Fruit fly (Drosophila melanogaster) whole organism, wandering third instar larva: Measurements from ENCODE around the gene LManII.

Source experiments
- Abd-B ChIP-seq: fragments of >200 bp; optimal IDR thresholded peaks from 2 replicates; lab custom pipeline; 2017; ENCODE audit warnings: missing biosample characterization, missing genetic modification characterization
- CG9705 ChIP-seq: fragments of 200-800 bp; sonication (Bioruptor generic); optimal IDR thresholded peaks from 2 replicates; lab custom pipeline; 2018; ENCODE audit warnings: missing biosample characterization, mild to moderate bottlenecking, missing genetic modification characterization
- CrebA ChIP-seq: fragments of 200-800 bp; sonication (Bioruptor generic); optimal IDR thresholded peaks from 2 replicates; lab custom pipeline; 2016; ENCODE audit warnings: missing biosample characterization, mild to moderate bottlenecking, missing genetic modification characterization, borderline replicate concordance
- Dfd ChIP-seq: fragments of >200 bp; optimal IDR thresholded peaks from 2 replicates; lab custom pipeline; 2017; ENCODE audit warnings: missing biosample characterization, missing genetic modification characterization
- Dif ChIP-seq: fragments of 200-275, 200-300 bp; sonication (Bioruptor generic); optimal IDR thresholded peaks from 2 replicates; lab custom pipeline; 2018; ENCODE audit warnings: missing biosample characterization, missing genetic modification characterization; ENCODE audit not compliant: partially characterized antibody
- GATAd ChIP-seq: sonication (Bioruptor generic); optimal IDR thresholded peaks from 2 replicates; lab custom pipeline; 2016; ENCODE audit warnings: missing biosample characterization, missing genetic modification characterization
- HLH106 ChIP-seq: fragments of 200-800 bp; optimal IDR thresholded peaks from 3 replicates; lab custom pipeline; 2019; ENCODE audit warnings: missing biosample characterization, mild to moderate bottlenecking, missing genetic modification characterization, moderate library complexity
- Hnf4 ChIP-seq: fragments of 200-800 bp; sonication (Bioruptor generic); optimal IDR thresholded peaks from 2 replicates; lab custom pipeline; 2016; ENCODE audit warnings: missing biosample characterization, mild to moderate bottlenecking, missing genetic modification characterization
- Hr78 ChIP-seq: fragments of >200 bp; optimal IDR thresholded peaks from 2 replicates; lab custom pipeline; 2017; ENCODE audit warnings: missing biosample characterization, missing genetic modification characterization
- Hr83 ChIP-seq: fragments of 200-300 bp; sonication (Bioruptor generic); optimal IDR thresholded peaks from 2 replicates; lab custom pipeline; 2016; ENCODE audit warnings: missing biosample characterization, mild to moderate bottlenecking, missing genetic modification characterization, moderate library complexity; ENCODE audit not compliant: poor library complexity, severe bottlenecking
- Jra ChIP-seq: sonication (Bioruptor generic); optimal IDR thresholded peaks from 2 replicates; lab custom pipeline; 2016; ENCODE audit warnings: missing biosample characterization, missing genetic modification characterization
- Mio ChIP-seq: sonication (Bioruptor generic); optimal IDR thresholded peaks from 2 replicates; lab custom pipeline; 2016; ENCODE audit warnings: missing biosample characterization, missing genetic modification characterization
- Myc ChIP-seq: fragments of >200 bp; optimal IDR thresholded peaks from 2 replicates; lab custom pipeline; 2017
- N ChIP-seq: fragments of >200 bp; optimal IDR thresholded peaks from 2 replicates; lab custom pipeline; 2018; ENCODE audit warnings: missing biosample characterization, missing external identifiers, missing genetic modification characterization
- OdsH ChIP-seq: fragments of 200-800 bp; sonication (Bioruptor generic); optimal IDR thresholded peaks from 2 replicates; lab custom pipeline; 2016; ENCODE audit warnings: missing biosample characterization, mild to moderate bottlenecking, missing genetic modification characterization
- Rel ChIP-seq, 2 experiments: fragments of 200-800 bp; sonication (Bioruptor generic) in 1 of 2; optimal IDR thresholded peaks; 2 replicates in 1 of 2; 3 replicates in 1 of 2; lab custom pipeline; 2016 to 2019; ENCODE audit warnings: mild to moderate bottlenecking in 2 of 2, missing biosample characterization in 2 of 2, missing genetic modification characterization in 2 of 2, moderate library complexity in 1 of 2
- Sp1 ChIP-seq: fragments of 200-800 bp; sonication (Bioruptor generic); optimal IDR thresholded peaks from 3 replicates; lab custom pipeline; 2019; ENCODE audit warnings: missing biosample characterization, mild to moderate bottlenecking, missing genetic modification characterization, moderate library complexity
- Vsx2 ChIP-seq: fragments of 200-300, 225-300 bp; sonication (Bioruptor generic); optimal IDR thresholded peaks from 2 replicates; lab custom pipeline; 2018; ENCODE audit warnings: missing biosample characterization, missing genetic modification characterization; ENCODE audit not compliant: partially characterized antibody
- br ChIP-seq: fragments of 200-800 bp; sonication (Bioruptor generic); optimal IDR thresholded peaks from 2 replicates; lab custom pipeline; 2016; ENCODE audit warnings: missing biosample characterization, missing genetic modification characterization
- brk ChIP-seq: fragments of 200-800 bp; sonication (Bioruptor generic); optimal IDR thresholded peaks from 2 replicates; lab custom pipeline; 2016; ENCODE audit warnings: missing biosample characterization, mild to moderate bottlenecking, missing genetic modification characterization
- dl ChIP-seq, 2 experiments: fragments of 175-275, 200-275 bp in 1 of 2; fragments of 200-275 bp in 1 of 2; sonication (Bioruptor generic); optimal IDR thresholded peaks; lab custom pipeline; 2018; ENCODE audit warnings: mild to moderate bottlenecking in 2 of 2, missing biosample characterization in 2 of 2, missing genetic modification characterization in 2 of 2, moderate library complexity in 2 of 2; ENCODE audit not compliant: partially characterized antibody in 2 of 2, insufficient read depth in 1 of 2
- dmrt93B ChIP-seq: fragments of 200-800 bp; sonication (Bioruptor generic); optimal IDR thresholded peaks from 2 replicates; lab custom pipeline; 2018; ENCODE audit warnings: missing biosample characterization, mild to moderate bottlenecking, missing genetic modification characterization
- dsf ChIP-seq: sonication (Bioruptor generic); optimal IDR thresholded peaks from 2 replicates; lab custom pipeline; 2016; ENCODE audit warnings: missing biosample characterization, missing genetic modification characterization, borderline replicate concordance
- foxo ChIP-seq, 2 experiments: fragments of 200-800 bp; sonication (Bioruptor generic); optimal IDR thresholded peaks; 2 replicates in 1 of 2; 3 replicates in 1 of 2; lab custom pipeline; 2016 to 2017; ENCODE audit warnings: missing biosample characterization in 2 of 2, missing genetic modification characterization in 2 of 2
- fru ChIP-seq: fragments of 200-800 bp; sonication (Bioruptor generic); optimal IDR thresholded peaks from 3 replicates; lab custom pipeline; 2016; ENCODE audit warnings: missing biosample characterization, mild to moderate bottlenecking, missing genetic modification characterization
- h ChIP-seq: fragments of 200-800 bp; sonication (Bioruptor generic); optimal IDR thresholded peaks from 3 replicates; lab custom pipeline; 2016; ENCODE audit warnings: missing biosample characterization, mild to moderate bottlenecking, missing genetic modification characterization
- lola ChIP-seq: fragments of >200 bp; optimal IDR thresholded peaks from 2 replicates; lab custom pipeline; 2017; ENCODE audit warnings: missing biosample characterization, missing genetic modification characterization
- pan ChIP-seq: fragments of >200 bp; optimal IDR thresholded peaks from 2 replicates; lab custom pipeline; 2017
- psq ChIP-seq: fragments of 200-800 bp; sonication (Bioruptor generic); optimal IDR thresholded peaks from 3 replicates; lab custom pipeline; 2017; ENCODE audit warnings: missing biosample characterization, mild to moderate bottlenecking, missing genetic modification characterization, moderate library complexity
- rgr ChIP-seq: fragments of 200-800 bp; sonication (Bioruptor generic); optimal IDR thresholded peaks from 3 replicates; lab custom pipeline; 2016; ENCODE audit warnings: missing biosample characterization, mild to moderate bottlenecking, missing genetic modification characterization
- sage ChIP-seq: fragments of 200-800 bp; sonication (Bioruptor generic); optimal IDR thresholded peaks from 2 replicates; lab custom pipeline; 2016; ENCODE audit warnings: missing biosample characterization, mild to moderate bottlenecking, missing genetic modification characterization
- sv ChIP-seq: fragments of 200-800 bp; sonication (Bioruptor generic); optimal IDR thresholded peaks from 3 replicates; lab custom pipeline; 2016; ENCODE audit warnings: missing biosample characterization, missing genetic modification characterization
- tai ChIP-seq: sonication (Bioruptor generic); optimal IDR thresholded peaks from 2 replicates; lab custom pipeline; 2016; ENCODE audit warnings: missing biosample characterization, missing genetic modification characterization
- usp ChIP-seq: fragments of >200 bp; optimal IDR thresholded peaks from 2 replicates; lab custom pipeline; 2017; ENCODE audit warnings: missing biosample characterization, missing genetic modification characterization
- woc ChIP-seq: sonication (Bioruptor generic); optimal IDR thresholded peaks from 2 replicates; lab custom pipeline; 2016; ENCODE audit warnings: missing biosample characterization, mild to moderate bottlenecking, missing genetic modification characterization

The LManII gene

dm6 chr2L:10418981-10419380, 38.5 kb upstream of the LManII start, which contains the start of gene RfC3:
TSS of gene RfC3 (plus strand) at chr2L:10419190.
- no peak for TF ChIP-seq CrebA
- no peak for TF ChIP-seq Rel (GFP tag; optimal IDR thresholded peaks at IDR 0.05; lab: Kevin White, UChicago)
- TF ChIP-seq Rel (tag; optimal IDR thresholded peaks at IDR 0.05; lab: Kevin White, UChicago) = no peak
- TF ChIP-seq dl (GFP tag; optimal IDR thresholded peaks at IDR 0.05; lab: Kevin White, UChicago; ENCODE audit: insufficient read depth in 1 of 2, partially characterized antibody in 2 of 2) = no peak
- no peak for TF ChIP-seq Hr83 (GFP tag; lab: Kevin White, UChicago)
- TF ChIP-seq Myc (lab: Kevin White, UChicago) = no peak
- TF ChIP-seq brk (GFP tag; lab: Kevin White, UChicago) = no peak
- TF ChIP-seq dmrt93B (GFP tag; lab: Kevin White, UChicago) = no peak
- no peak for TF ChIP-seq N (GFP tag; lab: Kevin White, UChicago)
- no peak for TF ChIP-seq Vsx2 (GFP tag; lab: Kevin White, UChicago)
- TF ChIP-seq pan (lab: Kevin White, UChicago) = no peak
- no peak for TF ChIP-seq HLH106 (tag; lab: Kevin White, UChicago)
- no peak for TF ChIP-seq rgr (GFP tag; lab: Kevin White, UChicago)
- TF ChIP-seq OdsH (GFP tag; lab: Kevin White, UChicago) = no peak
- TF ChIP-seq, all 38 proteins: peak for 0

- TF ChIP-seq Hnf4 (GFP tag; lab: Kevin White, UChicago) (no peak), Hr78 (GFP tag; lab: Kevin White, UChicago) (peak; percentile 83), Rel (GFP tag; optimal IDR thresholded peaks at IDR 0.05; lab: Kevin White, UChicago) (no peak), Rel (tag; optimal IDR thresholded peaks at IDR 0.05; lab: Kevin White, UChicago) (peak; percentile 95), woc (GFP tag; lab: Kevin White, UChicago) (peak; percentile 41), N (GFP tag; lab: Kevin White, UChicago) (peak; percentile 99), foxo (GFP tag; optimal IDR thresholded peaks at IDR 0.05; lab: Kevin White, UChicago) (no peak), lola (peak; percentile 79), tai (GFP tag; lab: Kevin White, UChicago) (no peak)
These were observed 34.5 kb upstream of the LManII start, which contains the start of the genes pie and Wdfy2 for dm6 chr2L:10422643-10423606. TSS of gene pie (minus strand) at chr2L:10422780. TSS of gene Wdfy2 (plus strand) at chr2L:10423291.

dm6 chr2L:10425599-10425998, 31.9 kb upstream of the LManII start:
- TF ChIP-seq dmrt93B (GFP tag; lab: Kevin White, UChicago) (no peak), Dif (no peak), Hr78 (GFP tag; lab: Kevin White, UChicago) (no peak), fru (GFP tag; lab: Kevin White, UChicago) (no peak), Myc (lab: Kevin White, UChicago) (no peak), Hr83 (GFP tag; lab: Kevin White, UChicago) (no peak), br (GFP tag; lab: Kevin White, UChicago) (no peak), Rel (GFP tag; optimal IDR thresholded peaks at IDR 0.05; lab: Kevin White, UChicago) (no peak), Rel (tag; optimal IDR thresholded peaks at IDR 0.05; lab: Kevin White, UChicago) (no peak), sv (GFP tag; lab: Kevin White, UChicago) (no peak), CG9705 (GFP tag; lab: Kevin White, UChicago) (no peak), GATAd (no peak)

DNA sequence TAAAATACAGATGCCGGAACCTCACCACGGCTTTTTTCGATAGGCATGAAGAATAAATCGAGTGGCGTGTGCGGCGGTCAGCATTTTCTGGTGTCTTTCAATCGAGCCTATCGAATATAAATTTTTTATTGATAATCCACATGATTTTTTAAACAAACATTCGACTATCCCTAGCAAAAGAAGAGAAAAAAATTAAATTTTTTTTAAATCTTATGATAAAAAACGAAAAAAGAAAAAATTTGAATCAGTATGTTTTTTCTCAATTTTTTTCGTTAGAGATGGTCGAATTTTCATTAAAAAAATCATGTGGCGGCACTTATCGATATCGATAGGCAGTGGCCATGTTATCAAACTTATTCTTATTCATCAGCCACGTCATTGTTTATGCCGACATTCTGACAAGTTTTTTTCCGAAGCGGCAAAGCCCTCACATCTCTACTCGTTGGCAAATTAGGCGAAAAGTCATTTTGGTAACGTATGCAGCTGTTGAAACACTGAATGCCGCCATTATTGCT, 30.9 kb upstream of the LManII start, which contains the start of the genes SmB and KdelR:
Gene SmB (minus strand): TSS at position 94 of the 515 bp plus-strand sequence.
Gene KdelR (plus strand): TSS at position 354 of the 515 bp plus-strand sequence.
- TF ChIP-seq lola = no peak
- peak; percentile 42 for TF ChIP-seq brk (GFP tag; lab: Kevin White, UChicago)
- no peak for TF ChIP-seq foxo (GFP tag; optimal IDR thresholded peaks at IDR 0.05; lab: Kevin White, UChicago)
- TF ChIP-seq Dfd (GFP tag; lab: Kevin White, UChicago) = no peak
- TF ChIP-seq dmrt93B (GFP tag; lab: Kevin White, UChicago) = no peak
- TF ChIP-seq CrebA = no peak
- peak; percentile 5 for TF ChIP-seq dsf
- TF ChIP-seq HLH106 (tag; lab: Kevin White, UChicago) = no peak
- TF ChIP-seq sv (GFP tag; lab: Kevin White, UChicago) = peak; percentile 10
- no peak for TF ChIP-seq pan (lab: Kevin White, UChicago)
- TF ChIP-seq Dif = no peak
- TF ChIP-seq Jra (GFP tag; lab: Kevin White, UChicago) = peak; percentile 79
- TF ChIP-seq rgr (GFP tag; lab: Kevin White, UChicago) = no peak
- no peak for TF ChIP-seq sage (GFP tag; lab: Kevin White, UChicago)
- peak; percentile 23 for TF ChIP-seq Hr83 (GFP tag; lab: Kevin White, UChicago)
- TF ChIP-seq CG9705 (GFP tag; lab: Kevin White, UChicago) = no peak
- TF ChIP-seq Mio (GFP tag; lab: Kevin White, UChicago) = no peak
- no peak for TF ChIP-seq Hr78 (GFP tag; lab: Kevin White, UChicago)
- no peak for TF ChIP-seq N (GFP tag; lab: Kevin White, UChicago)
- no peak for TF ChIP-seq h (GFP tag; lab: Kevin White, UChicago)
- TF ChIP-seq psq = peak; percentile 44
- TF ChIP-seq dl (GFP tag; optimal IDR thresholded peaks at IDR 0.05; lab: Kevin White, UChicago; ENCODE audit: insufficient read depth in 1 of 2, partially characterized antibody in 2 of 2) = no peak
- TF ChIP-seq woc (GFP tag; lab: Kevin White, UChicago) = peak; percentile 10
- TF ChIP-seq usp (GFP tag; lab: Kevin White, UChicago) = no peak
- peak; percentile 3 for TF ChIP-seq Sp1
- no peak for TF ChIP-seq Rel (GFP tag; optimal IDR thresholded peaks at IDR 0.05; lab: Kevin White, UChicago)
- TF ChIP-seq Rel (tag; optimal IDR thresholded peaks at IDR 0.05; lab: Kevin White, UChicago) = no peak
- no peak for TF ChIP-seq Abd-B (GFP tag; lab: Kevin White, UChicago)
- TF ChIP-seq GATAd = no peak
- TF ChIP-seq br (GFP tag; lab: Kevin White, UChicago) = no peak
- TF ChIP-seq Myc (lab: Kevin White, UChicago) = no peak
